Fruit fly (Drosophila melanogaster) whole organism, embryonic: ENCODE data around the gene kra.

Source experiments
- Bgb ChIP-seq: fragments of 200-800 bp; sonication (Bioruptor generic); IDR thresholded peaks from 2 replicates; pipeline ENCODE4 v1.3.6; 2022; ENCODE audit warnings: missing biosample characterization, missing genetic modification characterization; ENCODE audit not compliant: partially characterized antibody
- C15 ChIP-seq: fragments of 200-800 bp; sonication (Bioruptor generic); IDR thresholded peaks from 3 replicates; pipeline ENCODE4 v1.3.6; 2022; ENCODE audit warnings: missing biosample characterization, missing genetic modification characterization
- CG10565 ChIP-seq: fragments of 200-800 bp; sonication (Bioruptor generic); optimal IDR thresholded peaks from 3 replicates; lab custom pipeline; 2016; ENCODE audit warnings: missing biosample characterization, mild to moderate bottlenecking, missing genetic modification characterization
- CG10654 ChIP-seq: fragments of 200-800 bp; sonication (Bioruptor generic); optimal IDR thresholded peaks from 2 replicates; lab custom pipeline; 2016; ENCODE audit warnings: missing biosample characterization, missing genetic modification characterization
- CG11696 ChIP-seq: fragments of 200-800 bp; sonication (Bioruptor generic); IDR thresholded peaks from 2 replicates; pipeline ENCODE4 v1.3.6; 2022; ENCODE audit warnings: missing biosample characterization, missing genetic modification characterization
- CG13287 ChIP-seq: fragments of 200-800 bp; sonication (Bioruptor generic); IDR thresholded peaks from 2 replicates; pipeline ENCODE4 v1.3.6; 2022; ENCODE audit warnings: missing biosample characterization, missing genetic modification characterization; ENCODE audit not compliant: partially characterized antibody
- CG13894 ChIP-seq: fragments of 200-800 bp; sonication (Bioruptor generic); optimal IDR thresholded peaks from 3 replicates; lab custom pipeline; 2018; ENCODE audit warnings: missing biosample characterization, mild to moderate bottlenecking, missing genetic modification characterization, moderate library complexity
- CG14860 ChIP-seq: fragments of 200-800 bp; sonication (Bioruptor generic); IDR thresholded peaks from 3 replicates; pipeline ENCODE4 v1.3.6; 2022; ENCODE audit warnings: missing biosample characterization, missing genetic modification characterization; ENCODE audit not compliant: partially characterized antibody
- CG15073 ChIP-seq: fragments of 200-800 bp; sonication (Bioruptor generic); optimal IDR thresholded peaks from 2 replicates; lab custom pipeline; 2016; ENCODE audit warnings: missing biosample characterization, missing genetic modification characterization
- CG1529 ChIP-seq: fragments of 200-800 bp; sonication (Bioruptor generic); optimal IDR thresholded peaks from 3 replicates; lab custom pipeline; 2018; ENCODE audit warnings: missing biosample characterization, missing genetic modification characterization
- CG16863 ChIP-seq: fragments of 200-800 bp; sonication (Bioruptor generic); optimal IDR thresholded peaks from 3 replicates; lab custom pipeline; 2016; ENCODE audit warnings: missing biosample characterization, missing genetic modification characterization
- CG18764 ChIP-seq: fragments of 200-800 bp; sonication (Bioruptor generic); optimal IDR thresholded peaks from 3 replicates; lab custom pipeline; 2016; ENCODE audit warnings: missing biosample characterization, missing genetic modification characterization
- CG3407 ChIP-seq: fragments of 200-800 bp; sonication (Bioruptor generic); optimal IDR thresholded peaks from 2 replicates; lab custom pipeline; 2018; ENCODE audit warnings: missing biosample characterization, mild to moderate bottlenecking, missing genetic modification characterization
- CG7271 ChIP-seq: fragments of 200-800 bp; sonication (Bioruptor generic); optimal IDR thresholded peaks from 2 replicates; lab custom pipeline; 2018; ENCODE audit warnings: missing biosample characterization, mild to moderate bottlenecking, missing genetic modification characterization, moderate library complexity
- CG7839 ChIP-seq: fragments of 200-800 bp; sonication (Bioruptor generic); optimal IDR thresholded peaks from 3 replicates; lab custom pipeline; 2018; ENCODE audit warnings: missing biosample characterization, mild to moderate bottlenecking, missing genetic modification characterization, moderate library complexity
- CG7963 ChIP-seq: fragments of 200-800 bp; sonication (Bioruptor generic); IDR thresholded peaks from 3 replicates; pipeline ENCODE4 v1.3.6; 2022; ENCODE audit warnings: missing biosample characterization, missing genetic modification characterization; ENCODE audit not compliant: partially characterized antibody
- CG9437 ChIP-seq: fragments of 200-800 bp; sonication (Bioruptor generic); optimal IDR thresholded peaks from 2 replicates; lab custom pipeline; 2018; ENCODE audit warnings: missing biosample characterization, mild to moderate bottlenecking, missing genetic modification characterization
- Camta ChIP-seq: fragments of 200-800 bp; sonication (Bioruptor generic); optimal IDR thresholded peaks from 2 replicates; lab custom pipeline; 2016; ENCODE audit warnings: missing biosample characterization, missing genetic modification characterization
- Dad ChIP-seq: fragments of 200-800 bp; sonication (Bioruptor generic); optimal IDR thresholded peaks from 3 replicates; lab custom pipeline; 2016; ENCODE audit warnings: missing biosample characterization, missing genetic modification characterization
- E2f2 ChIP-seq: fragments of 200-800 bp; sonication (Bioruptor generic); IDR thresholded peaks from 2 replicates; pipeline ENCODE4 v1.3.6; 2022; ENCODE audit warnings: missing biosample characterization, missing genetic modification characterization
- Elba2 ChIP-seq: fragments of 200-800 bp; sonication (Bioruptor generic); optimal IDR thresholded peaks from 3 replicates; lab custom pipeline; 2016; ENCODE audit warnings: missing biosample characterization, missing genetic modification characterization
- Gsc ChIP-seq: fragments of 200-800 bp; sonication (Bioruptor generic); IDR thresholded peaks from 2 replicates; pipeline ENCODE4 v1.3.6; 2022; ENCODE audit warnings: missing biosample characterization, missing genetic modification characterization
- Hand ChIP-seq: fragments of 200-800 bp; sonication (Bioruptor generic); optimal IDR thresholded peaks from 2 replicates; lab custom pipeline; 2017; ENCODE audit warnings: mild to moderate bottlenecking, missing biosample characterization, missing genetic modification reagents, missing genetic modification characterization
- HmgD ChIP-seq: fragments of 200-800 bp; sonication (Bioruptor generic); optimal IDR thresholded peaks from 3 replicates; lab custom pipeline; 2016; ENCODE audit warnings: missing biosample characterization, missing genetic modification characterization
- Lim3 ChIP-seq: fragments of 200-800 bp; sonication (Bioruptor generic); IDR thresholded peaks from 2 replicates; pipeline ENCODE4 v1.3.6; 2022; ENCODE audit warnings: missing biosample characterization, missing genetic modification characterization
- Mes4 ChIP-seq: fragments of 200-800 bp; sonication (Bioruptor generic); optimal IDR thresholded peaks from 2 replicates; lab custom pipeline; 2016; ENCODE audit warnings: missing biosample characterization, missing genetic modification characterization
- Usf ChIP-seq: fragments of 200-800 bp; sonication (Bioruptor generic); optimal IDR thresholded peaks from 2 replicates; lab custom pipeline; 2017; ENCODE audit warnings: missing genotype, missing biosample characterization, missing genetic modification characterization
- Xrp1 ChIP-seq: fragments of 200-800 bp; sonication (Bioruptor generic); IDR thresholded peaks from 2 replicates; pipeline ENCODE4 v1.3.6; 2022; ENCODE audit warnings: missing biosample characterization, missing genetic modification characterization
- abd-A ChIP-seq: fragments of 200-800 bp; sonication (Bioruptor generic); optimal IDR thresholded peaks from 3 replicates; lab custom pipeline; 2019; ENCODE audit warnings: missing biosample characterization, mild to moderate bottlenecking, missing genetic modification characterization, moderate library complexity
- al ChIP-seq: fragments of 200-800 bp; sonication (Bioruptor generic); IDR thresholded peaks from 2 replicates; pipeline ENCODE4 v1.3.6; 2022; ENCODE audit warnings: missing biosample characterization, missing genetic modification characterization
- grau ChIP-seq: fragments of 200-800 bp; optimal IDR thresholded peaks from 3 replicates; lab custom pipeline; 2019; ENCODE audit warnings: missing biosample characterization, mild to moderate bottlenecking, missing genetic modification characterization, moderate library complexity
- gsb ChIP-seq: fragments of 200-800 bp; sonication (Bioruptor generic); IDR thresholded peaks from 2 replicates; pipeline ENCODE4 v1.3.6; 2022; ENCODE audit warnings: missing biosample characterization, missing genetic modification characterization
- gsb-n ChIP-seq: fragments of 200-800 bp; sonication (Bioruptor generic); optimal IDR thresholded peaks from 3 replicates; lab custom pipeline; 2018; ENCODE audit warnings: missing biosample characterization, mild to moderate bottlenecking, missing genetic modification characterization
- hbn ChIP-seq: fragments of 200-800 bp; sonication (Bioruptor generic); IDR thresholded peaks from 2 replicates; pipeline ENCODE4 v1.3.6; 2022; ENCODE audit warnings: missing biosample characterization, missing genetic modification characterization; ENCODE audit not compliant: partially characterized antibody
- her ChIP-seq: fragments of 200-800 bp; sonication (Bioruptor generic); optimal IDR thresholded peaks from 2 replicates; lab custom pipeline; 2016; ENCODE audit warnings: missing biosample characterization, missing genetic modification characterization
- hth ChIP-seq: fragments of >200 bp; optimal IDR thresholded peaks from 2 replicates; lab custom pipeline; 2017; ENCODE audit warnings: inconsistent platforms
- lmd ChIP-seq: fragments of 200-800 bp; sonication (Bioruptor generic); IDR thresholded peaks from 2 replicates; pipeline ENCODE4 v1.3.6; 2022; ENCODE audit warnings: missing biosample characterization, missing genetic modification characterization
- lola ChIP-seq, 3 experiments: fragments of >200 bp in 2 of 3; fragments of 200-800 bp in 1 of 3; sonication (Bioruptor generic) in 1 of 3; optimal IDR thresholded peaks; 2 replicates each; lab custom pipeline; 2017 to 2019; ENCODE audit warnings: missing biosample characterization in 3 of 3, missing genetic modification characterization in 3 of 3, mild to moderate bottlenecking in 1 of 3, moderate library complexity in 1 of 3
- mld ChIP-seq: fragments of 200-800 bp; sonication (Bioruptor generic); IDR thresholded peaks from 3 replicates; pipeline ENCODE4 v1.3.6; 2022; ENCODE audit warnings: missing biosample characterization, missing genetic modification characterization; ENCODE audit not compliant: partially characterized antibody
- peb ChIP-seq: fragments of 200-800 bp; sonication (Bioruptor generic); IDR thresholded peaks from 2 replicates; pipeline ENCODE4 v1.3.6; 2022; ENCODE audit warnings: missing biosample characterization, missing genetic modification characterization
- pita ChIP-seq: fragments of 200-800 bp; sonication (Bioruptor generic); optimal IDR thresholded peaks from 2 replicates; lab custom pipeline; 2017; ENCODE audit warnings: missing biosample characterization, mild to moderate bottlenecking, missing genetic modification characterization
- ro ChIP-seq: fragments of 200-800 bp; sonication (Bioruptor generic); IDR thresholded peaks from 2 replicates; pipeline ENCODE4 v1.3.6; 2022; ENCODE audit warnings: missing biosample characterization, missing genetic modification characterization
- run ChIP-seq: fragments of 200-800 bp; sonication (Bioruptor generic); optimal IDR thresholded peaks from 3 replicates; lab custom pipeline; 2018; ENCODE audit warnings: missing biosample characterization, mild to moderate bottlenecking, missing genetic modification characterization
- slbo ChIP-seq: fragments of 200-800 bp; sonication (Bioruptor generic); IDR thresholded peaks from 2 replicates; pipeline ENCODE4 v1.3.6; 2022; ENCODE audit warnings: missing biosample characterization, missing genetic modification characterization
- slp2 ChIP-seq: fragments of 200-800 bp; sonication (Bioruptor generic); optimal IDR thresholded peaks from 2 replicates; lab custom pipeline; 2016; ENCODE audit warnings: missing biosample characterization, missing genetic modification characterization
- ssp ChIP-seq: fragments of 200-800 bp; sonication (Bioruptor generic); IDR thresholded peaks from 2 replicates; pipeline ENCODE4 v1.3.6; 2022; ENCODE audit warnings: missing biosample characterization, missing genetic modification characterization
- sug ChIP-seq: fragments of 200-800 bp; optimal IDR thresholded peaks from 2 replicates; lab custom pipeline; 2019; ENCODE audit warnings: missing biosample characterization, mild to moderate bottlenecking, missing genetic modification characterization, moderate library complexity
- tin ChIP-seq: fragments of 200-800 bp; sonication (Bioruptor generic); optimal IDR thresholded peaks from 3 replicates; lab custom pipeline; 2016; ENCODE audit warnings: missing biosample characterization, missing genetic modification characterization
- vnd ChIP-seq: fragments of 200-800 bp; sonication (Bioruptor generic); IDR thresholded peaks from 3 replicates; pipeline ENCODE4 v1.3.6; 2022; ENCODE audit warnings: missing biosample characterization, missing genetic modification characterization; ENCODE audit not compliant: partially characterized antibody

The kra gene

dm6 chr3R:5568590-5568989 is 32.3 kb downstream of the kra start, which contains the start of the genes CG2931 and Rheb (continued):
- TF ChIP-seq slbo (peak; percentile 81), E2f2 (GFP tag; lab: Robert Waterston, UW) (peak; percentile 51; the same call in 1 of the 2 replicates), CG14860 (GFP tag; lab: Robert Waterston, UW) (peak; percentile 63; the same call in 2 of the 3 replicates), slp2 (GFP tag; lab: Kevin White, UChicago) (peak; percentile 14), CG7271 (tag; lab: Kevin White, UChicago) (peak; percentile 57)

dm6 chr3R:5565623-5566022 is 35.3 kb downstream of the kra start:
- no peak for TF ChIP-seq mld (GFP tag; lab: Robert Waterston, UW)
- TF ChIP-seq Usf (GFP tag; lab: Kevin White, UChicago): peak; percentile 11
- no peak for TF ChIP-seq CG7963
- TF ChIP-seq CG9437: peak; percentile 69
- peak; percentile 82 for TF ChIP-seq Xrp1
- TF ChIP-seq Mes4 (GFP tag; lab: Kevin White, UChicago): peak; percentile 49
- TF ChIP-seq HmgD: no peak
- TF ChIP-seq Hand (GFP tag; lab: Kevin White, UChicago): peak; percentile 55
- peak; percentile 61 for TF ChIP-seq CG10654 (GFP tag; lab: Kevin White, UChicago)
- no peak for TF ChIP-seq gsb-n (tag; lab: Kevin White, UChicago)
- peak; percentile 70 for TF ChIP-seq CG1529 (GFP tag; lab: Kevin White, UChicago)
- TF ChIP-seq vnd (GFP tag; lab: Robert Waterston, UW): no peak
- TF ChIP-seq run (tag; lab: Kevin White, UChicago): peak; percentile 41
- no peak for TF ChIP-seq hbn (GFP tag; lab: Robert Waterston, UW)
- no peak for TF ChIP-seq Bgb (GFP tag; lab: Robert Waterston, UW)
- peak; percentile 54 for TF ChIP-seq CG18764 (GFP tag; lab: Kevin White, UChicago)
- TF ChIP-seq CG16863: peak; percentile 75
- no peak for TF ChIP-seq CG7271 (tag; lab: Kevin White, UChicago)
- TF ChIP-seq Gsc (GFP tag; lab: Robert Waterston, UW): 0 out of 2 replicates have a peak, but pooled peaks have one; percentile 35
- no peak for TF ChIP-seq CG10565 (GFP tag; lab: Kevin White, UChicago)
- no peak for TF ChIP-seq CG7839 (tag; lab: Kevin White, UChicago)
- TF ChIP-seq peb: peak; percentile 79
- no peak for TF ChIP-seq Elba2 (GFP tag; lab: Kevin White, UChicago)
- peak; percentile 36; the same call in 1 of the 2 replicates for TF ChIP-seq ro (GFP tag; lab: Robert Waterston, UW)
- peak; percentile 28 for TF ChIP-seq her
- peak; percentile 74; the same call in 2 of the 3 replicates for TF ChIP-seq C15
- TF ChIP-seq Lim3 (GFP tag; lab: Robert Waterston, UW): 0 out of 2 replicates have a peak, but pooled peaks have one; percentile 8
- peak; percentile 59 for TF ChIP-seq gsb (GFP tag; lab: Robert Waterston, UW)
- no peak for TF ChIP-seq lola (GFP tag; optimal IDR thresholded peaks at IDR 0.05; lab: Kevin White, UChicago)
- TF ChIP-seq pita: no peak
- peak; percentile 95 for TF ChIP-seq sug (tag; lab: Kevin White, UChicago)
- peak; percentile 59 for TF ChIP-seq ssp (GFP tag; lab: Robert Waterston, UW)
- peak; percentile 70 for TF ChIP-seq al (GFP tag; lab: Robert Waterston, UW)
- TF ChIP-seq Camta: peak; percentile 77
- TF ChIP-seq CG3407 (GFP tag; lab: Kevin White, UChicago): peak; percentile 68
- TF ChIP-seq CG13894: no peak
- peak; percentile 62 for TF ChIP-seq Dad
- no peak for TF ChIP-seq CG15073
- no peak for TF ChIP-seq CG13287
- TF ChIP-seq lmd (GFP tag; lab: Robert Waterston, UW): peak; percentile 86
- TF ChIP-seq abd-A (tag; lab: Kevin White, UChicago): no peak
- peak; percentile 59 for TF ChIP-seq tin (GFP tag; lab: Kevin White, UChicago)
- peak; percentile 79 for TF ChIP-seq CG11696
- no peak for TF ChIP-seq hth (lab: Kevin White, UChicago)
- TF ChIP-seq grau (tag; lab: Kevin White, UChicago): peak; percentile 79
